Worm (Caenorhabditis elegans): ENCODE results near the gene sre-53.

- TF ChIP-seq nhr-76 (tag; optimal IDR thresholded peaks at IDR 0.05) (no peak), unc-62 (GFP tag; optimal IDR thresholded peaks at IDR 0.05) (no peak)
Observed at ce11 chrII:12301233-12301632, 22.0 kb downstream of the sre-53 start.
